Worm (Caenorhabditis elegans): ENCODE measurements around the gene F18E3.11.
"Not testable (repeated sequence)": the region's sequence is repeated elsewhere in the genome, so short reads cannot be mapped to it uniquely, and the experiment has no call there.

The F18E3.11 gene

ce11 chrV:7437985-7438384, 24.7 kb downstream of the F18E3.11 start, which contains the start of gene F25E5.16:
TSS of gene F25E5.16 (plus strand) at chrV:7438285.
- TF ChIP-seq aly-2 (tag; optimal IDR thresholded peaks at IDR 0.05) (no peak), nhr-23 (tag; optimal IDR thresholded peaks at IDR 0.05) (no peak), ztf-1 (GFP tag; conservative IDR thresholded peaks at IDR 0.05) (no peak), nhr-10 (tag; optimal IDR thresholded peaks at IDR 0.05) (no peak), elt-3 (tag; optimal IDR thresholded peaks at IDR 0.05) (no peak), F13H6.1 (tag; optimal IDR thresholded peaks at IDR 0.05) (no peak), ztf-4 (tag; optimal IDR thresholded peaks at IDR 0.05) (no peak), ZK546.5 (tag; optimal IDR thresholded peaks at IDR 0.05) (no peak), mdl-1 (tag; optimal IDR thresholded peaks at IDR 0.05) (no peak), unc-62 (GFP tag; optimal IDR thresholded peaks at IDR 0.05) (no peak)

- TF ChIP-seq lin-13 (GFP tag; optimal IDR thresholded peaks at IDR 0.05) (no peak), unc-39 (tag; optimal IDR thresholded peaks at IDR 0.05) (no peak), ztf-4 (tag; optimal IDR thresholded peaks at IDR 0.05) (no peak), skn-1 (tag; optimal IDR thresholded peaks at IDR 0.05) (no peak), nhr-25 (tag; optimal IDR thresholded peaks at IDR 0.05) (no peak), R02D3.7 (tag; optimal IDR thresholded peaks at IDR 0.05) (no peak), nhr-6 (tag; optimal IDR thresholded peaks at IDR 0.05) (no peak), snpc-4 (tag; optimal IDR thresholded peaks at IDR 0.05) (no peak), nhr-237 (tag; optimal IDR thresholded peaks at IDR 0.05) (no peak), mdl-1 (tag; optimal IDR thresholded peaks at IDR 0.05) (no peak), unc-62 (GFP tag; optimal IDR thresholded peaks at IDR 0.05) (no peak), sma-9 (GFP tag; optimal IDR thresholded peaks at IDR 0.05) (no peak), sma-9 (tag; optimal IDR thresholded peaks at IDR 0.05) (no peak)
Observed at ce11 chrV:7439807-7440206, 26.5 kb downstream of the F18E3.11 start, which contains the start of gene try-13. TSS of gene try-13 (plus strand) at chrV:7440107.

DNA sequence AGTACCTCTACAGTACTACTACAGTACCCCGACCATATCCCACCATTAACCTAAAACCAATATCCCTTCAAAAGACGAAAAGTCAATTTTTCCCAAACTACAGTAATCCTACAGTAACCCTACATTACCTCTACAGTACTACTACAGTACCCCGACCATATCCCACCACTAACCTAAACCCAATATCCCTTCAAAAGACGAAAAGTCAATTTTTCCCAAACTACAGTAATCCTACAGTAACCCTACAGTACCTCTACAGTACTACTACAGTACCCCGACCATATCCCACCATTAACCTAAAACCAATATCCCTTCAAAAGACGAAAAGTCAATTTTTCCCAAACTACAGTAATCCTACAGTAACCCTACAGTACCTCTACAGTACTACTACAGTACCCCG, 31.0 kb downstream of the F18E3.11 start, which contains the start of gene nhr-141:
nhr-141 (plus strand) TSS at position 331 of the 400 bp plus-strand sequence.
- TF ChIP-seq aly-2 (tag; optimal IDR thresholded peaks at IDR 0.05); lin-13 (GFP tag; optimal IDR thresholded peaks at IDR 0.05); unc-55 (GFP tag; optimal IDR thresholded peaks at IDR 0.05): not testable (repeated sequence)

- no peak for TF ChIP-seq C34F6.9 (tag; optimal IDR thresholded peaks at IDR 0.05)
- TF ChIP-seq gmeb-1 (tag; optimal IDR thresholded peaks at IDR 0.05), result no peak
- TF ChIP-seq elt-1 (tag; optimal IDR thresholded peaks at IDR 0.05), result no peak
- TF ChIP-seq mbf-1 (tag; optimal IDR thresholded peaks at IDR 0.05), result no peak
Observed at ce11 chrV:7446965-7447364, 33.7 kb downstream of the F18E3.11 start, which contains the start of gene F25E5.5. TSS of gene F25E5.5 (plus strand) at chrV:7447265.

- TF ChIP-seq mdl-1 (tag; optimal IDR thresholded peaks at IDR 0.05), result no peak
- TF ChIP-seq skn-1 (tag; optimal IDR thresholded peaks at IDR 0.05), result no peak
- no peak for TF ChIP-seq Y55F3AM.14 (GFP tag; optimal IDR thresholded peaks at IDR 0.05)
- no peak for TF ChIP-seq elt-1 (tag; optimal IDR thresholded peaks at IDR 0.05)
Observed at ce11 chrV:7449303-7449827, 36.1 kb downstream of the F18E3.11 start, which contains the start of gene try-12. TSS of gene try-12 (plus strand) at chrV:7449353.

- no peak for TF ChIP-seq nhr-23 (tag; optimal IDR thresholded peaks at IDR 0.05)
- TF ChIP-seq elt-1 (tag; optimal IDR thresholded peaks at IDR 0.05), result no peak
Observed at ce11 chrV:7451421-7451820, 38.1 kb downstream of the F18E3.11 start, which contains the start of gene try-11. TSS of gene try-11 (plus strand) at chrV:7451721.

ce11 chrV:7454236-7454635, 41.0 kb downstream of the F18E3.11 start, which contains the start of gene try-8:
TSS of gene try-8 (minus strand) at chrV:7454336.
- no peak for TF ChIP-seq mab-5 (tag; optimal IDR thresholded peaks at IDR 0.05)

DNA sequence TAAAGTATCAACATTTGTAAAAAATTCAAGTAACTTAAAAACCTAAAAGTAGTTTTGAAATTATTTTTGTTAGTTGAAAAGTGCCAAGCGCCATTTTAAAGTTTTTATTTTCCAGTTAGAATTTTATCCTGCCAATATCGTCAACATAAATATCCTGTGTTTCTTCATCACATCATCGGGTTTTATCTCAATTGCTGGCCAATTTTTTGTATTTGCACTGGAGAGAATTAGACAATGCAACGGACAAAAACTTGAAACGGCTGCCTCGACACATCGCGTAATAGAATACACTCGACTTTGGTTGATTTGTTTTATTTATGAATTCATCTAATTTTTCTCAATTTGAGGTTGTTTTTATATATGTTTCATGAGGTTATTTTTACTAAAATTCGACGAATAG, 41.7 kb downstream of the F18E3.11 start, which contains the start of gene F25E5.2:
F25E5.2 (plus strand) TSS at position 301 of the 400 bp plus-strand sequence.
- TF ChIP-seq alr-1 (tag; optimal IDR thresholded peaks at IDR 0.05) (no peak), unc-55 (GFP tag; optimal IDR thresholded peaks at IDR 0.05) (no peak), fos-1 (tag; optimal IDR thresholded peaks at IDR 0.05) (no peak), crh-2 (tag; optimal IDR thresholded peaks at IDR 0.05) (no peak), mdl-1 (tag; optimal IDR thresholded peaks at IDR 0.05) (no peak), mbf-1 (tag; optimal IDR thresholded peaks at IDR 0.05) (no peak), dmd-4 (tag; optimal IDR thresholded peaks at IDR 0.05) (no peak), ztf-11 (tag; optimal IDR thresholded peaks at IDR 0.05) (no peak), ceh-82 (tag; optimal IDR thresholded peaks at IDR 0.05) (no peak), nhr-21 (tag; optimal IDR thresholded peaks at IDR 0.05) (no peak), nhr-6 (tag; optimal IDR thresholded peaks at IDR 0.05) (no peak), snpc-4 (tag; optimal IDR thresholded peaks at IDR 0.05) (no peak), lin-11 (tag; optimal IDR thresholded peaks at IDR 0.05) (no peak)

Measured in whole organism, L2 larva.